Fruit fly (Drosophila melanogaster): ENCODE data around the gene CG34174.

The CG34174 gene

dm6 chr2L:2198613-2199432 lies 15.2 kb upstream of the CG34174 start (continued):
- TF ChIP-seq zfh1 (GFP tag; IDR thresholded peaks at IDR 0.05) = no peak
- peak; percentile 65 for TF ChIP-seq CG13123 (GFP tag; optimal IDR thresholded peaks at IDR 0.05)
- no peak for TF ChIP-seq Atf6 (GFP tag; IDR thresholded peaks at IDR 0.05)
- peak; percentile 81 for TF ChIP-seq CG18764 (GFP tag; optimal IDR thresholded peaks at IDR 0.05)
- TF ChIP-seq CG3838 (GFP tag; optimal IDR thresholded peaks at IDR 0.05) = peak; percentile 45
- TF ChIP-seq chinmo (GFP tag; IDR thresholded peaks at IDR 0.05; ENCODE audit: partially characterized antibody) = no peak
- no peak for TF ChIP-seq Ravus (GFP tag; IDR thresholded peaks at IDR 0.05)
- TF ChIP-seq ERR (GFP tag; optimal IDR thresholded peaks at IDR 0.05) = peak; percentile 73
- TF ChIP-seq CG17385 (GFP tag; optimal IDR thresholded peaks at IDR 0.05) = peak; percentile 79
- peak; percentile 81 for TF ChIP-seq nom (GFP tag; optimal IDR thresholded peaks at IDR 0.05)
- no peak for TF ChIP-seq Dp (GFP tag; optimal IDR thresholded peaks at IDR 0.05)
- TF ChIP-seq ac (GFP tag; optimal IDR thresholded peaks at IDR 0.05) = peak; percentile 51
- peak; percentile 89 for TF ChIP-seq CG2678 (tag; optimal IDR thresholded peaks at IDR 0.05)
- TF ChIP-seq gcm2 (GFP tag; optimal IDR thresholded peaks at IDR 0.05) = peak; percentile 75
- TF ChIP-seq vnd (GFP tag; IDR thresholded peaks at IDR 0.05; ENCODE audit: partially characterized antibody) = no peak
- TF ChIP-seq z (GFP tag; IDR thresholded peaks at IDR 0.05) = no peak
- peak; percentile 22 for TF ChIP-seq CG9797 (GFP tag; optimal IDR thresholded peaks at IDR 0.05)
- no peak for TF ChIP-seq hbn (GFP tag; IDR thresholded peaks at IDR 0.05; ENCODE audit: partially characterized antibody)
- TF ChIP-seq CG12155 (GFP tag; optimal IDR thresholded peaks at IDR 0.05) = peak; percentile 79
- TF ChIP-seq CG32772 (GFP tag; IDR thresholded peaks at IDR 0.05) = no peak
- TF ChIP-seq CG4404 (GFP tag; IDR thresholded peaks at IDR 0.05) = no peak
- peak; percentile 82 for TF ChIP-seq HHEX (GFP tag; optimal IDR thresholded peaks at IDR 0.05)
- TF ChIP-seq CG11085 (GFP tag; IDR thresholded peaks at IDR 0.05) = no peak
- TF ChIP-seq Hr78 (GFP tag; optimal IDR thresholded peaks at IDR 0.05) = peak in 1 of 2 experiments; percentile 66
- peak; percentile 94 for TF ChIP-seq sug (tag; optimal IDR thresholded peaks at IDR 0.05)
- peak; percentile 94 for TF ChIP-seq gem (tag; optimal IDR thresholded peaks at IDR 0.05)
- no peak for TF ChIP-seq Bgb (GFP tag; IDR thresholded peaks at IDR 0.05; ENCODE audit: partially characterized antibody)
- peak; percentile 89 for TF ChIP-seq Sox102F (GFP tag; optimal IDR thresholded peaks at IDR 0.05)
- peak; percentile 63 for TF ChIP-seq D19B (GFP tag; optimal IDR thresholded peaks at IDR 0.05)
- peak; percentile 80 for TF ChIP-seq CG3281 (GFP tag; optimal IDR thresholded peaks at IDR 0.05)
- TF ChIP-seq pb (GFP tag; optimal IDR thresholded peaks at IDR 0.05) = peak; percentile 72
- TF ChIP-seq YL-1 (GFP tag; optimal IDR thresholded peaks at IDR 0.05) = no peak
- no peak for TF ChIP-seq Hr39 (optimal IDR thresholded peaks at IDR 0.05)
- TF ChIP-seq CTCF (GFP tag; optimal IDR thresholded peaks at IDR 0.05) = no peak
- peak; percentile 80 for TF ChIP-seq tx (GFP tag; optimal IDR thresholded peaks at IDR 0.05)
- TF ChIP-seq D (optimal IDR thresholded peaks at IDR 0.05) = no peak
- TF ChIP-seq D (GFP tag; optimal IDR thresholded peaks at IDR 0.05) = peak; percentile 87
- TF ChIP-seq al (GFP tag; IDR thresholded peaks at IDR 0.05) = no peak
- TF ChIP-seq B-H1 (GFP tag; IDR thresholded peaks at IDR 0.05) = no peak
- TF ChIP-seq CG18262 (tag; optimal IDR thresholded peaks at IDR 0.05) = peak; percentile 89
- TF ChIP-seq aop (GFP tag; IDR thresholded peaks at IDR 0.05) = no peak
- TF ChIP-seq Side (GFP tag; optimal IDR thresholded peaks at IDR 0.05) = peak; percentile 90
- peak; percentile 61 for TF ChIP-seq twi (tag; optimal IDR thresholded peaks at IDR 0.05)
- peak; percentile 31 for TF ChIP-seq Jarid2 (GFP tag; optimal IDR thresholded peaks at IDR 0.05)
- peak; percentile 87 for TF ChIP-seq CG8924 (tag; optimal IDR thresholded peaks at IDR 0.05)
- TF ChIP-seq CkIIα-i1 (GFP tag; IDR thresholded peaks at IDR 0.05) = no peak
- TF ChIP-seq abd-A (tag; optimal IDR thresholded peaks at IDR 0.05) = peak; percentile 84
- TF ChIP-seq Nf-YB (GFP tag; optimal IDR thresholded peaks at IDR 0.05) = peak; percentile 90
- peak; percentile 76 for TF ChIP-seq CG6813 (GFP tag; optimal IDR thresholded peaks at IDR 0.05)
- peak; percentile 68 for TF ChIP-seq zfh2 (GFP tag; optimal IDR thresholded peaks at IDR 0.05)

All from whole organism, embryonic.